Fruit fly (Drosophila melanogaster) whole organism, embryonic: Measurements from ENCODE around the gene Hsp83.

ENCODE experiments used
- CG10267 ChIP-seq: fragments of 200-800 bp; sonication (Bioruptor generic); optimal IDR thresholded peaks from 2 replicates; lab custom pipeline; 2018; ENCODE audit warnings: missing biosample characterization, mild to moderate bottlenecking, missing genetic modification characterization, moderate library complexity
- CG10321 ChIP-seq: fragments of 200-800 bp; sonication (Bioruptor generic); IDR thresholded peaks from 2 replicates; pipeline ENCODE4 v1.3.6; 2022; ENCODE audit warnings: missing biosample characterization, missing genetic modification characterization
- CG12659 ChIP-seq: fragments of 200-800 bp; sonication (Bioruptor generic); optimal IDR thresholded peaks from 3 replicates; lab custom pipeline; 2017; ENCODE audit warnings: mild to moderate bottlenecking, missing biosample characterization, missing genetic modification reagents, missing genetic modification characterization
- CG13123 ChIP-seq: fragments of 200-800 bp; sonication (Bioruptor generic); optimal IDR thresholded peaks from 2 replicates; lab custom pipeline; 2016; ENCODE audit warnings: missing biosample characterization, missing genetic modification characterization
- CG13624 ChIP-seq: fragments of 200-800 bp; sonication (Bioruptor generic); optimal IDR thresholded peaks from 2 replicates; lab custom pipeline; 2016; ENCODE audit warnings: missing biosample characterization, missing genetic modification characterization
- CG15601 ChIP-seq: fragments of 200-800 bp; sonication (Bioruptor generic); optimal IDR thresholded peaks from 3 replicates; lab custom pipeline; 2019; ENCODE audit warnings: missing biosample characterization, mild to moderate bottlenecking, missing genetic modification characterization, moderate library complexity
- CG17385 ChIP-seq: fragments of 200-800 bp; sonication (Bioruptor generic); optimal IDR thresholded peaks from 3 replicates; lab custom pipeline; 2018; ENCODE audit warnings: missing biosample characterization, mild to moderate bottlenecking, missing genetic modification characterization
- CG17568 ChIP-seq: fragments of 200-800 bp; sonication (Bioruptor generic); optimal IDR thresholded peaks from 2 replicates; lab custom pipeline; 2018; ENCODE audit warnings: missing biosample characterization, mild to moderate bottlenecking, missing genetic modification characterization, moderate library complexity
- CG17802 ChIP-seq: fragments of 200-800 bp; sonication (Bioruptor generic); optimal IDR thresholded peaks from 2 replicates; lab custom pipeline; 2018; ENCODE audit warnings: missing biosample characterization, mild to moderate bottlenecking, missing genetic modification characterization, moderate library complexity
- CG1832 ChIP-seq: fragments of 200-800 bp; sonication (Bioruptor generic); optimal IDR thresholded peaks from 2 replicates; lab custom pipeline; 2017; ENCODE audit warnings: missing biosample characterization, mild to moderate bottlenecking, missing genetic modification characterization, inconsistent platforms
- CG2712 ChIP-seq: fragments of 200-800 bp; optimal IDR thresholded peaks from 3 replicates; lab custom pipeline; 2019; ENCODE audit warnings: missing biosample characterization, mild to moderate bottlenecking, missing genetic modification characterization, moderate library complexity
- CG2889 ChIP-seq: fragments of 200-800 bp; sonication (Bioruptor generic); IDR thresholded peaks from 3 replicates; pipeline ENCODE4 v1.3.6; 2022; ENCODE audit warnings: missing biosample characterization, missing genetic modification characterization
- CG33557 ChIP-seq: fragments of 200-800 bp; sonication (Bioruptor generic); optimal IDR thresholded peaks from 2 replicates; lab custom pipeline; 2019; ENCODE audit warnings: missing biosample characterization, mild to moderate bottlenecking, missing genetic modification characterization, moderate library complexity
- CG3726 ChIP-seq: fragments of 200-800 bp; sonication (Bioruptor generic); IDR thresholded peaks from 3 replicates; pipeline ENCODE4, ENCODE4 v1.3.6; 2022; ENCODE audit warnings: missing biosample characterization, missing genetic modification characterization
- CG7786 ChIP-seq: fragments of 200-800 bp; sonication (Bioruptor generic); optimal IDR thresholded peaks from 2 replicates; lab custom pipeline; 2016; ENCODE audit warnings: missing biosample characterization, missing genetic modification characterization
- CG8281 ChIP-seq: fragments of 200-800 bp; sonication (Bioruptor generic); optimal IDR thresholded peaks from 2 replicates; lab custom pipeline; 2018; ENCODE audit warnings: missing biosample characterization, mild to moderate bottlenecking, missing genetic modification characterization, moderate library complexity
- CG8290 ChIP-seq, 3 experiments: fragments of 200-800 bp; sonication (Bioruptor generic); optimal IDR thresholded peaks; 2 replicates each; lab custom pipeline; 2016 to 2019; ENCODE audit warnings: missing biosample characterization in 3 of 3, missing genetic modification characterization in 3 of 3, mild to moderate bottlenecking in 2 of 3, moderate library complexity in 1 of 3
- CG8924 ChIP-seq: fragments of 200-800 bp; optimal IDR thresholded peaks from 3 replicates; lab custom pipeline; 2019; ENCODE audit warnings: missing biosample characterization, mild to moderate bottlenecking, missing genetic modification characterization, moderate library complexity
- CG9437 ChIP-seq: fragments of 200-800 bp; sonication (Bioruptor generic); optimal IDR thresholded peaks from 2 replicates; lab custom pipeline; 2018; ENCODE audit warnings: missing biosample characterization, mild to moderate bottlenecking, missing genetic modification characterization
- D ChIP-seq, 2 experiments: fragments of 200-800 bp in 1 of 2; fragments of >200 bp in 1 of 2; sonication (Bioruptor generic) in 1 of 2; optimal IDR thresholded peaks; 2 replicates in 1 of 2; 3 replicates in 1 of 2; lab custom pipeline; 2017; ENCODE audit warnings: mild to moderate bottlenecking in 1 of 2, missing biosample characterization in 1 of 2, missing genetic modification characterization in 1 of 2, missing genetic modification reagents in 1 of 2
- Dbx ChIP-seq: fragments of 200-800 bp; sonication (Bioruptor generic); IDR thresholded peaks from 3 replicates; pipeline ENCODE4 v1.3.6; 2022; ENCODE audit warnings: missing biosample characterization, missing genetic modification characterization
- Dfd ChIP-seq, 2 experiments: fragments of >200 bp; optimal IDR thresholded peaks; 2 replicates each; lab custom pipeline; 2017; ENCODE audit warnings: missing biosample characterization in 2 of 2, missing genetic modification characterization in 2 of 2
- Fer2 ChIP-seq: fragments of 200-800 bp; sonication (Bioruptor generic); optimal IDR thresholded peaks from 2 replicates; lab custom pipeline; 2018; ENCODE audit warnings: missing biosample characterization, mild to moderate bottlenecking, missing genetic modification characterization, moderate library complexity
- HLH4C ChIP-seq: fragments of 200-800 bp; sonication (Bioruptor generic); IDR thresholded peaks from 3 replicates; pipeline ENCODE4 v1.3.6; 2022; ENCODE audit warnings: missing biosample characterization, missing genetic modification characterization; ENCODE audit not compliant: partially characterized antibody
- HLHmδ ChIP-seq: fragments of 200-800 bp; sonication (Bioruptor generic); optimal IDR thresholded peaks from 2 replicates; lab custom pipeline; 2018; ENCODE audit warnings: missing biosample characterization, mild to moderate bottlenecking, missing genetic modification characterization, moderate library complexity
- HmgZ ChIP-seq: fragments of 200-800 bp; sonication (Bioruptor generic); optimal IDR thresholded peaks from 2 replicates; lab custom pipeline; 2018; ENCODE audit warnings: missing biosample characterization, mild to moderate bottlenecking, missing genetic modification characterization
- Hmx ChIP-seq: fragments of 200-800 bp; sonication (Bioruptor generic); optimal IDR thresholded peaks from 2 replicates; lab custom pipeline; 2016; ENCODE audit warnings: missing biosample characterization, missing genetic modification characterization
- Kr ChIP-seq: fragments of 200-800 bp; sonication (Bioruptor generic); optimal IDR thresholded peaks from 2 replicates; lab custom pipeline; 2017; ENCODE audit warnings: missing biosample characterization, mild to moderate bottlenecking, missing genetic modification characterization
- Lim3 ChIP-seq: fragments of 200-800 bp; sonication (Bioruptor generic); IDR thresholded peaks from 2 replicates; pipeline ENCODE4 v1.3.6; 2022; ENCODE audit warnings: missing biosample characterization, missing genetic modification characterization
- Lpt ChIP-seq: fragments of >200 bp; optimal IDR thresholded peaks from 2 replicates; lab custom pipeline; 2018; ENCODE audit warnings: missing biosample characterization, missing genetic modification characterization
- MBD-R2 ChIP-seq: fragments of 200-800 bp; sonication (Bioruptor generic); IDR thresholded peaks from 2 replicates; pipeline ENCODE4 v1.3.6; 2022; ENCODE audit warnings: missing biosample characterization, missing genetic modification characterization
- NFAT ChIP-seq: fragments of 200-800 bp; sonication (Bioruptor generic); IDR thresholded peaks from 2 replicates; pipeline ENCODE4 v1.3.6; 2022; ENCODE audit warnings: missing biosample characterization, missing genetic modification characterization
- Stat92E ChIP-seq, 3 experiments: fragments of >200 bp in 2 of 3; fragments of 200-800 bp in 1 of 3; sonication (Bioruptor generic) in 1 of 3; optimal IDR thresholded peaks; 2 replicates each; lab custom pipeline; 2017 to 2019; ENCODE audit warnings: missing biosample characterization in 3 of 3, missing genetic modification characterization in 3 of 3, mild to moderate bottlenecking in 1 of 3, moderate library complexity in 1 of 3
- ab ChIP-seq: fragments of 200-800 bp; sonication (Bioruptor generic); optimal IDR thresholded peaks from 2 replicates; lab custom pipeline; 2016; ENCODE audit warnings: missing biosample characterization, missing genetic modification characterization
- amos ChIP-seq: fragments of 200-800 bp; sonication (Bioruptor generic); IDR thresholded peaks from 2 replicates; pipeline ENCODE4 v1.3.6; 2022; ENCODE audit warnings: missing biosample characterization, missing genetic modification characterization; ENCODE audit not compliant: partially characterized antibody
- ara ChIP-seq: fragments of 200-800 bp; sonication (Bioruptor generic); IDR thresholded peaks from 2 replicates; pipeline ENCODE4 v1.3.6; 2022; ENCODE audit warnings: missing biosample characterization, missing genetic modification characterization
- caup ChIP-seq: fragments of 200-800 bp; sonication (Bioruptor generic); optimal IDR thresholded peaks from 3 replicates; lab custom pipeline; 2017; ENCODE audit warnings: missing biosample characterization, mild to moderate bottlenecking, missing genetic modification characterization, moderate library complexity; ENCODE audit not compliant: severe bottlenecking
- ci ChIP-seq: fragments of 200-800 bp; sonication (Bioruptor generic); IDR thresholded peaks from 3 replicates; pipeline ENCODE4 v1.3.6; 2022; ENCODE audit warnings: missing biosample characterization, missing genetic modification characterization
- crol ChIP-seq: fragments of 200-800 bp; sonication (Bioruptor generic); IDR thresholded peaks from 2 replicates; pipeline ENCODE4 v1.3.6; 2022; ENCODE audit warnings: missing biosample characterization, missing genetic modification characterization
- grn ChIP-seq: fragments of 200-800 bp; sonication (Bioruptor generic); optimal IDR thresholded peaks from 3 replicates; lab custom pipeline; 2017; ENCODE audit warnings: missing biosample characterization, missing genetic modification characterization
- mirr ChIP-seq: fragments of 200-800 bp; sonication (Bioruptor generic); optimal IDR thresholded peaks from 3 replicates; lab custom pipeline; 2018; ENCODE audit warnings: missing biosample characterization, mild to moderate bottlenecking, missing genetic modification characterization
- pan ChIP-seq, 4 experiments: fragments of >200 bp in 3 of 4; fragments of 200-800 bp in 1 of 4; sonication (Bioruptor generic) in 1 of 4; optimal IDR thresholded peaks in 3 of 4; IDR thresholded peaks in 1 of 4; 2 replicates each; pipeline versions ENCODE4 v1.3.6 to Lab custom; 2017 to 2022; ENCODE audit warnings: missing biosample characterization in 2 of 4, missing genetic modification characterization in 2 of 4, mixed read lengths in 1 of 4
- ranshi ChIP-seq: fragments of 200-800 bp; sonication (Bioruptor generic); IDR thresholded peaks from 2 replicates; pipeline ENCODE4 v1.3.6; 2022; ENCODE audit warnings: missing biosample characterization, missing genetic modification characterization
- salm ChIP-seq: fragments of 200-800 bp; sonication (Bioruptor generic); optimal IDR thresholded peaks from 2 replicates; lab custom pipeline; 2018; ENCODE audit warnings: missing biosample characterization, mild to moderate bottlenecking, missing genetic modification characterization
- schlank ChIP-seq: fragments of 200-800 bp; sonication (Bioruptor generic); optimal IDR thresholded peaks from 2 replicates; lab custom pipeline; 2018; ENCODE audit warnings: missing biosample characterization, mild to moderate bottlenecking, missing genetic modification characterization
- sens-2 ChIP-seq: fragments of 200-800 bp; sonication (Bioruptor generic); IDR thresholded peaks from 2 replicates; pipeline ENCODE4 v1.3.6; 2022; ENCODE audit warnings: missing biosample characterization, missing genetic modification characterization
- sima ChIP-seq: fragments of 200-800 bp; sonication (Bioruptor generic); optimal IDR thresholded peaks from 2 replicates; lab custom pipeline; 2016; ENCODE audit warnings: missing biosample characterization, missing genetic modification characterization
- sisA ChIP-seq: fragments of 200-800 bp; sonication (Bioruptor generic); IDR thresholded peaks from 2 replicates; pipeline ENCODE4 v1.3.6; 2022; ENCODE audit warnings: missing biosample characterization, missing genetic modification characterization
- vnd ChIP-seq: fragments of 200-800 bp; sonication (Bioruptor generic); IDR thresholded peaks from 3 replicates; pipeline ENCODE4 v1.3.6; 2022; ENCODE audit warnings: missing biosample characterization, missing genetic modification characterization; ENCODE audit not compliant: partially characterized antibody
- wor ChIP-seq: fragments of 200-800 bp; sonication (Bioruptor generic); IDR thresholded peaks from 2 replicates; pipeline ENCODE4 v1.3.6; 2022; ENCODE audit warnings: missing biosample characterization, missing genetic modification characterization

Gene Hsp83

DNA sequence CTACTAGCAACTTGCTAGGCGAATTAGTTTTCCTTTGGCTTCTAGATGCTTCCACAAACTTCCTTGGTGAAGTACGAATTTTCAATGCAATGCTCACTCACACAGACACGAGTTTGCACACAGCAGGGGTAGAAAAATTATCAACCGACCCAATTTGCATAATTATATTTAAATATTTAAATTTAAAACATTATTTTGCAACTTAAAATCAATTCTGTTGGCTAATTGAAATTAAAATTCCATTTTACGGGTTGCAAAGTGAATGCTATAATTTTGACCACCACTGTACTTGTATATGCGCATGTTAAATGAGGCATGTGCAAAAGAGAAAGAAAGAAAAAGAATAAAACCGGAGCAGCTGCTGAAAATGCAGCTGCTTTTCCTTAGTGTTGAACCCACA lies 1.3 kb downstream of the Hsp83 start (continued):
- TF ChIP-seq Dfd (GFP tag; optimal IDR thresholded peaks at IDR 0.05; lab: Kevin White, UChicago), result no peak
- peak; percentile 92 for TF ChIP-seq sens-2 (GFP tag; lab: Robert Waterston, UW)
- TF ChIP-seq NFAT (GFP tag; lab: Robert Waterston, UW), result peak; percentile 87
- peak; percentile 76 for TF ChIP-seq CG10321 (GFP tag; lab: Robert Waterston, UW)
- no peak for TF ChIP-seq HLH4C (GFP tag; lab: Robert Waterston, UW)
- peak; percentile 92 for TF ChIP-seq CG17385
- peak; percentile 20 for TF ChIP-seq grn (GFP tag; lab: Kevin White, UChicago)
- peak; percentile 91 for TF ChIP-seq sisA (GFP tag; lab: Robert Waterston, UW)
- TF ChIP-seq CG3726, result peak; percentile 90; the same call in 2 of the 3 replicates
- peak; percentile 90 for TF ChIP-seq salm (tag; lab: Kevin White, UChicago)
- no peak for TF ChIP-seq vnd
- TF ChIP-seq ab (GFP tag; lab: Kevin White, UChicago), result no peak
- TF ChIP-seq Lim3, result peak; percentile 55
- peak; percentile 79 for TF ChIP-seq CG33557
- TF ChIP-seq Kr, result no peak
- TF ChIP-seq caup (GFP tag; lab: Kevin White, UChicago), result peak; percentile 94
- TF ChIP-seq ci (GFP tag; lab: Robert Waterston, UW), result peak; percentile 97
- TF ChIP-seq Dbx (GFP tag; lab: Robert Waterston, UW), result peak; percentile 92
- TF ChIP-seq Fer2 (tag; lab: Kevin White, UChicago), result peak; percentile 77
- TF ChIP-seq CG17568 (GFP tag; lab: Kevin White, UChicago), result no peak
- no peak for TF ChIP-seq D (optimal IDR thresholded peaks at IDR 0.05; lab: Kevin White, UChicago)
- peak; percentile 93 for TF ChIP-seq D (GFP tag; optimal IDR thresholded peaks at IDR 0.05; lab: Kevin White, UChicago)
- peak; percentile 81 for TF ChIP-seq CG2889 (GFP tag; lab: Robert Waterston, UW)
- no peak for TF ChIP-seq CG7786 (GFP tag; lab: Kevin White, UChicago)
- peak; percentile 76 for TF ChIP-seq MBD-R2 (GFP tag; lab: Robert Waterston, UW)
- peak; percentile 78 for TF ChIP-seq CG17802 (tag; lab: Kevin White, UChicago)
- TF ChIP-seq crol, result peak; percentile 53

DNA sequence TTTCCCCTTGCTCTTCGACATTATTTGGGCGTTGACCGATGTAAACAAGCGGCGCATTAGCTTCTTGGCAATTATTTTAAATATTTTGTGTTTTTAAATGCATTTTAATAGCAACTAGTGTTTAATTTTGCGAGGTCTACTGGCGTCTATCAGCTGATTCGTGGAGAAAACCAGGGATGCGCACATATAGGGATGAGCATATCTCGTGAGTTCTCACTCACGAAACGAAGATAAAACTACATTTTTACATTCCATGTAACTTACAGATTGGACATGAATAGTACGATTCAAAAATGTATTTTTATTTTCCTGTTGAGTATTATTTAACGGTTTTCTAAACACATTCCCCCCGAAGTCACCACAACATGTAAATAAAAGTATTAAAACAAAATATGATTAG lies 4.7 kb downstream of the Hsp83 start, which contains the start of gene CG14966:
TSS of gene CG14966 (minus strand) at position 168 of the 400 bp plus-strand sequence.
- no peak for TF ChIP-seq schlank (tag; lab: Kevin White, UChicago)
- TF ChIP-seq ara (GFP tag; lab: Robert Waterston, UW), result no peak
- peak; percentile 44 for TF ChIP-seq CG2712 (tag; lab: Kevin White, UChicago)
- peak; percentile 5 for TF ChIP-seq CG8290 (GFP tag; optimal IDR thresholded peaks at IDR 0.05; lab: Kevin White, UChicago)
- TF ChIP-seq CG8290 (tag; optimal IDR thresholded peaks at IDR 0.05; lab: Kevin White, UChicago), result peak in 1 of 2 experiments; percentile 71
- TF ChIP-seq CG8281, result no peak
- no peak for TF ChIP-seq HLHmδ
- TF ChIP-seq CG13123 (GFP tag; lab: Kevin White, UChicago), result no peak
- peak; percentile 69 for TF ChIP-seq HmgZ (tag; lab: Kevin White, UChicago)
- TF ChIP-seq mirr (GFP tag; lab: Kevin White, UChicago), result peak; percentile 30
- TF ChIP-seq sima (GFP tag; lab: Kevin White, UChicago), result no peak
- no peak for TF ChIP-seq CG1832 (GFP tag; lab: Kevin White, UChicago)
- peak; percentile 62 for TF ChIP-seq CG12659 (GFP tag; lab: Kevin White, UChicago)
- peak; percentile 54 for TF ChIP-seq CG13624 (GFP tag; lab: Kevin White, UChicago)
- peak; percentile 16 for TF ChIP-seq Hmx (GFP tag; lab: Kevin White, UChicago)
- TF ChIP-seq amos (GFP tag; lab: Robert Waterston, UW), result peak; percentile 94
- TF ChIP-seq CG9437 (GFP tag; lab: Kevin White, UChicago), result no peak
- no peak for TF ChIP-seq Lpt (GFP tag; lab: Kevin White, UChicago)
- TF ChIP-seq wor (GFP tag; lab: Robert Waterston, UW), result no peak
- TF ChIP-seq pan (optimal IDR thresholded peaks at IDR 0.05; lab: Kevin White, UChicago), result no peak
- no peak for TF ChIP-seq pan (GFP tag; optimal IDR thresholded peaks at IDR 0.05 in 1 of 2, IDR thresholded peaks at IDR 0.05 in 1 of 2)
- no peak for TF ChIP-seq CG15601 (tag; lab: Kevin White, UChicago)
- TF ChIP-seq ranshi (GFP tag; lab: Robert Waterston, UW), result no peak
- peak in 1 of 3 experiments; percentile 80 for TF ChIP-seq Stat92E (GFP tag; optimal IDR thresholded peaks at IDR 0.05; lab: Kevin White, UChicago)
- TF ChIP-seq CG10267 (tag; lab: Kevin White, UChicago), result peak; percentile 68
- TF ChIP-seq CG8924 (tag; lab: Kevin White, UChicago), result no peak
